Fruit fly (Drosophila melanogaster) Kc167 (cell line): Measurements from ENCODE around the gene CG13901.

Experiments
- Myc ChIP-seq: fragments of >200 bp; optimal IDR thresholded peaks from 2 replicates; lab custom pipeline; 2017; ENCODE audit warnings: missing external identifiers
- Sin3A ChIP-seq: fragments of >200 bp; optimal IDR thresholded peaks from 2 replicates; lab custom pipeline; 2018; ENCODE audit warnings: missing external identifiers
- h ChIP-seq: fragments of >200 bp; optimal IDR thresholded peaks from 3 replicates; lab custom pipeline; 2018; ENCODE audit warnings: missing external identifiers
- insv ChIP-seq: fragments of >200 bp; optimal IDR thresholded peaks from 3 replicates; lab custom pipeline; 2018; ENCODE audit warnings: missing external identifiers
- psq ChIP-seq: fragments of >200 bp; optimal IDR thresholded peaks from 2 replicates; lab custom pipeline; 2017; ENCODE audit warnings: missing external identifiers
- ttk ChIP-seq: sonication (Bioruptor generic); optimal IDR thresholded peaks from 2 replicates; lab custom pipeline; 2017; ENCODE audit warnings: missing external identifiers

CG13901 gene

dm6 chr3L:787635-788034 is 50.0 kb downstream of the CG13901 start:
- TF ChIP-seq Sin3A (lab: Kevin White, UChicago) (no peak), Myc (lab: Kevin White, UChicago) (no peak), insv (lab: Kevin White, UChicago) (no peak), ttk (lab: Kevin White, UChicago) (no peak), psq (no peak), h (lab: Kevin White, UChicago) (no peak)

DNA sequence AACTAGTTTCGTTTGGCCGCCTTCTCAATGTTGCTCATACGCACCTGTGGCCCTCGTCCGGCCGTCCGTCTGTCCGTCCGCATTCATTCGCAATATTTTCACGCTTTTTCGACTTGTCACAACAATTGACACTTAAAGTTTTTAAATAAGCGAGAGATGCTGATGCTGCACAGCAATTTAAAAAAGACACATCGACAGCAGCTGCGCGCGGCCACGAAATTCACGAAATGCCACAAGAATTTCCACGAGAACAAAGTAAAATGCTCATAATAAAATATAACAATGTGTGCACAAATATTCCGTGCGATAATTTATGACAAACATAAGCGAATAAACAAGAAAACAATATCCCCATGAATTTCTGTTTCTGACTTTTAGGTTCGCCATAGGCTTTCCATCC is 50.8 kb downstream of the CG13901 start:
- TF ChIP-seq ttk (lab: Kevin White, UChicago) (no peak), h (lab: Kevin White, UChicago) (no peak), Myc (lab: Kevin White, UChicago) (no peak), insv (lab: Kevin White, UChicago) (no peak), psq (no peak), Sin3A (lab: Kevin White, UChicago) (no peak)
